Worm (Caenorhabditis elegans) whole organism, late embryonic: ENCODE data around the gene K09B11.5.
"Not testable (repeated sequence)": the region's sequence is repeated elsewhere in the genome, so short reads cannot be mapped to it uniquely, and the experiment has no call there.

Experiments
- F13H6.1 ChIP-seq: sonication (generic microtip); optimal IDR thresholded peaks from 2 replicates; lab custom pipeline; 2016; ENCODE audit warnings: missing genetic modification characterization, missing compliant biosample characterization
- K02D7.2 ChIP-seq: sonication (generic microtip); optimal IDR thresholded peaks from 2 replicates; lab custom pipeline; 2017; ENCODE audit warnings: mild to moderate bottlenecking, missing genetic modification characterization, missing compliant biosample characterization
- ceh-18 ChIP-seq: sonication (generic microtip); optimal IDR thresholded peaks from 2 replicates; lab custom pipeline; 2016; ENCODE audit warnings: missing genetic modification characterization, missing compliant biosample characterization
- ceh-19 ChIP-seq: fragments of 200-800 bp; sonication (Bioruptor generic); optimal IDR thresholded peaks from 2 replicates; lab custom pipeline; 2018; ENCODE audit warnings: mild to moderate bottlenecking, missing genetic modification characterization, missing compliant biosample characterization
- ceh-2 ChIP-seq: sonication (generic microtip); optimal IDR thresholded peaks from 2 replicates; lab custom pipeline; 2016; ENCODE audit warnings: missing genotype, missing genetic modification characterization, missing compliant biosample characterization
- ceh-22 ChIP-seq: sonication (generic microtip); optimal IDR thresholded peaks from 2 replicates; lab custom pipeline; 2017; ENCODE audit warnings: missing biosample characterization, missing genetic modification characterization
- ceh-30 ChIP-seq: fragments of 150-350 bp; optimal IDR thresholded peaks from 2 replicates; lab custom pipeline; 2014; ENCODE audit warnings: missing biosample characterization, missing genetic modification characterization
- ceh-34 ChIP-seq: sonication (generic microtip); optimal IDR thresholded peaks from 2 replicates; lab custom pipeline; 2016; ENCODE audit warnings: mild to moderate bottlenecking, missing genetic modification characterization, missing compliant biosample characterization
- ceh-48 ChIP-seq: sonication (generic microtip); optimal IDR thresholded peaks from 2 replicates; lab custom pipeline; 2016; ENCODE audit warnings: missing genetic modification characterization, inconsistent platforms, missing compliant biosample characterization
- ceh-9 ChIP-seq: sonication (generic microtip); optimal IDR thresholded peaks from 2 replicates; lab custom pipeline; 2016; ENCODE audit warnings: mild to moderate bottlenecking, missing genetic modification characterization, inconsistent platforms, missing compliant biosample characterization
- che-1 ChIP-seq: sonication (generic microtip); optimal IDR thresholded peaks from 2 replicates; lab custom pipeline; 2016; ENCODE audit warnings: mild to moderate bottlenecking, missing genetic modification characterization, missing compliant biosample characterization
- dve-1 ChIP-seq: sonication (generic microtip); optimal IDR thresholded peaks from 2 replicates; lab custom pipeline; 2017; ENCODE audit warnings: antibody characterized with exemption, mild to moderate bottlenecking, missing genetic modification characterization, missing compliant biosample characterization
- elt-2 ChIP-seq: sonication (generic microtip); optimal IDR thresholded peaks from 2 replicates; lab custom pipeline; 2016; ENCODE audit warnings: missing genetic modification reagents, missing genetic modification characterization, missing compliant biosample characterization
- ets-4 ChIP-seq: sonication (generic microtip); optimal IDR thresholded peaks from 2 replicates; lab custom pipeline; 2016; ENCODE audit warnings: missing genetic modification characterization, missing compliant biosample characterization
- fax-1 ChIP-seq: sonication (generic microtip); optimal IDR thresholded peaks from 2 replicates; lab custom pipeline; 2016; ENCODE audit warnings: missing genotype, missing genetic modification characterization, missing compliant biosample characterization
- fkh-10 ChIP-seq: fragments of 150-350 bp; optimal IDR thresholded peaks from 2 replicates; lab custom pipeline; 2014; ENCODE audit warnings: missing biosample characterization, missing genetic modification reagents, missing genetic modification characterization
- gmeb-2 ChIP-seq: sonication (generic microtip); optimal IDR thresholded peaks from 2 replicates; lab custom pipeline; 2016; ENCODE audit warnings: missing genetic modification characterization, inconsistent platforms, missing compliant biosample characterization
- hlh-30 ChIP-seq: sonication (generic microtip); optimal IDR thresholded peaks from 2 replicates; lab custom pipeline; 2017; ENCODE audit warnings: antibody characterized with exemption, missing genetic modification characterization, missing compliant biosample characterization; ENCODE audit not compliant: insufficient read depth
- hlh-6 ChIP-seq: sonication (generic microtip); optimal IDR thresholded peaks from 2 replicates; lab custom pipeline; 2016; ENCODE audit warnings: missing genotype, missing genetic modification characterization, missing compliant biosample characterization
- nhr-232 ChIP-seq: sonication (generic microtip); optimal IDR thresholded peaks from 2 replicates; lab custom pipeline; 2016; ENCODE audit warnings: missing genetic modification characterization, missing compliant biosample characterization
- npax-4 ChIP-seq: sonication (generic microtip); optimal IDR thresholded peaks from 2 replicates; lab custom pipeline; 2016; ENCODE audit warnings: missing genetic modification characterization, missing compliant biosample characterization
- odd-2 ChIP-seq: sonication (generic microtip); optimal IDR thresholded peaks from 2 replicates; lab custom pipeline; 2017; ENCODE audit warnings: antibody characterized with exemption, mild to moderate bottlenecking, missing genetic modification characterization, missing compliant biosample characterization
- pag-3 ChIP-seq: sonication (generic microtip); optimal IDR thresholded peaks from 2 replicates; lab custom pipeline; 2016; ENCODE audit warnings: missing compliant biosample characterization, missing genetic modification characterization, borderline replicate concordance
- pat-9 ChIP-seq: fragments of 200-800 bp; sonication (Bioruptor generic); optimal IDR thresholded peaks from 2 replicates; lab custom pipeline; 2018; ENCODE audit warnings: mild to moderate bottlenecking, missing genetic modification characterization, moderate library complexity, missing compliant biosample characterization
- pha-2 ChIP-seq: sonication (generic microtip); optimal IDR thresholded peaks from 2 replicates; lab custom pipeline; 2017; ENCODE audit warnings: mild to moderate bottlenecking, missing genetic modification characterization, missing compliant biosample characterization
- pha-4 ChIP-seq: fragments of 150-350 bp; optimal IDR thresholded peaks from 2 replicates; lab custom pipeline; 2018; ENCODE audit warnings: missing biosample characterization, missing genetic modification reagents, missing genetic modification characterization
- pqm-1 ChIP-seq: sonication (generic microtip); optimal IDR thresholded peaks from 2 replicates; lab custom pipeline; 2016; ENCODE audit warnings: missing genetic modification characterization, missing compliant biosample characterization
- pros-1 ChIP-seq: fragments of 150-350 bp; optimal IDR thresholded peaks from 2 replicates; lab custom pipeline; 2014; ENCODE audit warnings: missing biosample characterization, missing genetic modification reagents, missing genetic modification characterization
- ref-2 ChIP-seq: sonication (generic microtip); optimal IDR thresholded peaks from 2 replicates; lab custom pipeline; 2016; ENCODE audit warnings: missing genetic modification characterization, missing compliant biosample characterization
- sox-4 ChIP-seq: sonication (generic microtip); optimal IDR thresholded peaks from 2 replicates; lab custom pipeline; 2017; ENCODE audit warnings: mild to moderate bottlenecking, missing genetic modification characterization, inconsistent platforms, missing compliant biosample characterization
- syd-9 ChIP-seq: sonication (generic microtip); optimal IDR thresholded peaks from 2 replicates; lab custom pipeline; 2016; ENCODE audit warnings: mild to moderate bottlenecking, missing genetic modification characterization, moderate library complexity, missing compliant biosample characterization
- tbx-2 ChIP-seq: sonication (generic microtip); optimal IDR thresholded peaks from 2 replicates; lab custom pipeline; 2016; ENCODE audit warnings: missing genetic modification characterization, missing compliant biosample characterization
- tbx-7 ChIP-seq: sonication (generic microtip); optimal IDR thresholded peaks from 2 replicates; lab custom pipeline; 2016; ENCODE audit warnings: missing genotype, missing genetic modification characterization, missing compliant biosample characterization
- ttx-3 ChIP-seq: sonication (generic microtip); optimal IDR thresholded peaks from 2 replicates; lab custom pipeline; 2016; ENCODE audit warnings: missing genetic modification reagents, missing genetic modification characterization, missing compliant biosample characterization
- zip-5 ChIP-seq: sonication (generic microtip); optimal IDR thresholded peaks from 2 replicates; lab custom pipeline; 2016; ENCODE audit warnings: missing genetic modification characterization, missing compliant biosample characterization

Gene K09B11.5

ce11 chrIV:13458237-13458636, 24.4 kb upstream of the K09B11.5 start:
- TF ChIP-seq fkh-10 (GFP tag; lab: Kevin White, UChicago) (no peak), F13H6.1 (tag; lab: Kevin White, UChicago) (no peak), che-1 (tag; lab: Kevin White, UChicago) (no peak), K02D7.2 (tag; lab: Kevin White, UChicago) (no peak), ceh-2 (tag; lab: Kevin White, UChicago) (no peak), hlh-30 (tag; lab: Kevin White, UChicago) (no peak), pros-1 (tag; lab: Kevin White, UChicago) (no peak), ceh-22 (tag; lab: Kevin White, UChicago) (no peak), sox-4 (tag; lab: Kevin White, UChicago) (no peak), gmeb-2 (tag; lab: Kevin White, UChicago) (no peak)

- TF ChIP-seq syd-9 (tag; lab: Kevin White, UChicago) (no peak), che-1 (tag; lab: Kevin White, UChicago) (no peak), tbx-2 (no peak), pha-4 (tag; lab: Kevin White, UChicago) (no peak), ceh-34 (tag; lab: Kevin White, UChicago) (no peak), ceh-48 (tag; lab: Kevin White, UChicago) (no peak), sox-4 (tag; lab: Kevin White, UChicago) (no peak), ceh-18 (tag; lab: Kevin White, UChicago) (no peak), npax-4 (tag; lab: Kevin White, UChicago) (no peak), dve-1 (tag; lab: Kevin White, UChicago) (no peak), zip-5 (no peak)
- TF ChIP-seq, all 69 proteins: peak for 0
Observed at ce11 chrIV:13456893-13457292, 23.1 kb upstream of the K09B11.5 start.

ce11 chrIV:13455200-13455599, 21.4 kb upstream of the K09B11.5 start, which contains the start of gene Y38H8A.7:
Gene Y38H8A.7, plus strand, starts transcription at chrIV:13455500.
- not testable (repeated sequence) for TF ChIP-seq tbx-7 (tag; lab: Kevin White, UChicago); pat-9; elt-2 (tag; lab: Kevin White, UChicago)
- TF ChIP-seq, all 69 proteins: peak for 0; not testable (repeated sequence) for 69

- TF ChIP-seq ceh-30 (tag; lab: Kevin White, UChicago): no peak
- no peak for TF ChIP-seq tbx-7 (tag; lab: Kevin White, UChicago)
- TF ChIP-seq pha-4 (tag; lab: Kevin White, UChicago): no peak
- no peak for TF ChIP-seq pqm-1
- no peak for TF ChIP-seq zip-5
- TF ChIP-seq hlh-6 (tag; lab: Kevin White, UChicago): no peak
- TF ChIP-seq ceh-48 (tag; lab: Kevin White, UChicago): no peak
- TF ChIP-seq nhr-232 (tag; lab: Kevin White, UChicago): no peak
- no peak for TF ChIP-seq ets-4 (tag; lab: Kevin White, UChicago)
- no peak for TF ChIP-seq odd-2 (tag; lab: Kevin White, UChicago)
- TF ChIP-seq ttx-3 (tag; lab: Kevin White, UChicago): no peak
- TF ChIP-seq ceh-19 (GFP tag; lab: Kevin White, UChicago): no peak
- TF ChIP-seq ceh-9 (tag; lab: Kevin White, UChicago): no peak
- no peak for TF ChIP-seq pha-2 (tag; lab: Kevin White, UChicago)
- TF ChIP-seq pag-3 (tag; lab: Kevin White, UChicago): no peak
- TF ChIP-seq ref-2: no peak
- TF ChIP-seq ceh-22 (tag; lab: Kevin White, UChicago): no peak
- TF ChIP-seq fkh-10 (GFP tag; lab: Kevin White, UChicago): no peak
- no peak for TF ChIP-seq fax-1 (tag; lab: Kevin White, UChicago)
Observed at ce11 chrIV:13454698-13455097, 20.9 kb upstream of the K09B11.5 start, which contains the start of gene uso-1. Gene uso-1, minus strand, starts transcription at chrIV:13454798.
